Fruit fly (Drosophila melanogaster): ENCODE measurements around the gene Gyc89Db.

Gyc89Db gene

dm6 chr3R:16449187-16449973, 27.5 kb upstream of the Gyc89Db start (continued):
- TF ChIP-seq Mad (GFP tag; optimal IDR thresholded peaks at IDR 0.05) (peak; percentile 91), NC2α (GFP tag; optimal IDR thresholded peaks at IDR 0.05) (peak; percentile 87), al (GFP tag; IDR thresholded peaks at IDR 0.05) (peak; percentile 75), CG3726 (GFP tag; IDR thresholded peaks at IDR 0.05) (peak; percentile 92; the same call in 2 of the 3 replicates), CG34376 (GFP tag; optimal IDR thresholded peaks at IDR 0.05) (no peak), CG10321 (GFP tag; IDR thresholded peaks at IDR 0.05) (peak; percentile 34; the same call in 1 of the 2 replicates), CG4328 (GFP tag; optimal IDR thresholded peaks at IDR 0.05) (peak; percentile 86), gsb-n (tag; optimal IDR thresholded peaks at IDR 0.05) (peak; percentile 93), onecut (GFP tag; IDR thresholded peaks at IDR 0.05) (peak; percentile 88), wor (GFP tag; IDR thresholded peaks at IDR 0.05) (peak; percentile 94), ems (GFP tag; optimal IDR thresholded peaks at IDR 0.05) (peak; percentile 93), tin (GFP tag; optimal IDR thresholded peaks at IDR 0.05) (peak; percentile 96), wdn (GFP tag; IDR thresholded peaks at IDR 0.05) (peak; percentile 80), Camta (GFP tag; optimal IDR thresholded peaks at IDR 0.05) (peak; percentile 88), CG7928 (GFP tag; optimal IDR thresholded peaks at IDR 0.05) (peak; percentile 36), esg (GFP tag; conservative IDR thresholded peaks at IDR 0.05) (peak; percentile 91), CG32772 (GFP tag; IDR thresholded peaks at IDR 0.05) (peak; percentile 98), CG7372 (GFP tag; IDR thresholded peaks at IDR 0.05) (peak; percentile 88), sima (GFP tag; optimal IDR thresholded peaks at IDR 0.05) (peak; percentile 77), CG9727 (GFP tag; optimal IDR thresholded peaks at IDR 0.05) (peak; percentile 92), sqz (GFP tag; optimal IDR thresholded peaks at IDR 0.05) (peak; percentile 91), eyg (GFP tag; optimal IDR thresholded peaks at IDR 0.05) (peak; percentile 82)

dm6 chr3R:16452954-16453587, 23.8 kb upstream of the Gyc89Db start:
- TF ChIP-seq Sin3A (optimal IDR thresholded peaks at IDR 0.05) (peak; percentile 31), kay (GFP tag; optimal IDR thresholded peaks at IDR 0.05) (peak; percentile 90), ewg (GFP tag; optimal IDR thresholded peaks at IDR 0.05) (peak; percentile 0), CG6854 (GFP tag; optimal IDR thresholded peaks at IDR 0.05) (no peak), CG17186 (GFP tag; optimal IDR thresholded peaks at IDR 0.05) (no peak), CG8388 (GFP tag; optimal IDR thresholded peaks at IDR 0.05) (no peak), YL-1 (GFP tag; optimal IDR thresholded peaks at IDR 0.05) (peak; percentile 39), sug (tag; optimal IDR thresholded peaks at IDR 0.05) (peak; percentile 25), cg (GFP tag; optimal IDR thresholded peaks at IDR 0.05) (peak; percentile 96), CG8924 (tag; optimal IDR thresholded peaks at IDR 0.05) (peak; percentile 13), Pdp1 (GFP tag; optimal IDR thresholded peaks at IDR 0.05) (peak in 1 of 2 experiments; percentile 56), ci (GFP tag; IDR thresholded peaks at IDR 0.05) (0 out of 3 replicates have a peak, but pooled peaks have one; percentile 13), Lhr (GFP tag; optimal IDR thresholded peaks at IDR 0.05) (no peak), Deaf1 (tag; optimal IDR thresholded peaks at IDR 0.05) (peak; percentile 53), Med (GFP tag) (peak; percentile 83), Sry-β (GFP tag; optimal IDR thresholded peaks at IDR 0.05) (no peak), CG4360 (GFP tag; IDR thresholded peaks at IDR 0.05) (peak; percentile 79), Blimp-1 (GFP tag; optimal IDR thresholded peaks at IDR 0.05) (peak; percentile 58), z (GFP tag; IDR thresholded peaks at IDR 0.05) (peak; percentile 60; the same call in 1 of the 3 replicates), chinmo (GFP tag; IDR thresholded peaks at IDR 0.05; ENCODE audit: partially characterized antibody) (peak; percentile 90; the same call in 3 of the 4 replicates), Dll (GFP tag; IDR thresholded peaks at IDR 0.05; ENCODE audit: partially characterized antibody) (peak; percentile 34; the same call in 1 of the 4 replicates), vvl (GFP tag; IDR thresholded peaks at IDR 0.05) (peak; percentile 52; the same call in 1 of the 2 replicates), pros (GFP tag; optimal IDR thresholded peaks at IDR 0.05) (peak; percentile 97), yki (optimal IDR thresholded peaks at IDR 0.05) (peak; percentile 42), row (GFP tag; IDR thresholded peaks at IDR 0.05) (peak; percentile 14; the same call in 1 of the 3 replicates), Trl (optimal IDR thresholded peaks at IDR 0.05) (peak; percentile 84 to 85), Trl (GFP tag; optimal IDR thresholded peaks at IDR 0.05) (no peak)

Measured in whole organism, embryonic.